Worm (Caenorhabditis elegans): Measurements from ENCODE around the gene fbxa-183.

DNA sequence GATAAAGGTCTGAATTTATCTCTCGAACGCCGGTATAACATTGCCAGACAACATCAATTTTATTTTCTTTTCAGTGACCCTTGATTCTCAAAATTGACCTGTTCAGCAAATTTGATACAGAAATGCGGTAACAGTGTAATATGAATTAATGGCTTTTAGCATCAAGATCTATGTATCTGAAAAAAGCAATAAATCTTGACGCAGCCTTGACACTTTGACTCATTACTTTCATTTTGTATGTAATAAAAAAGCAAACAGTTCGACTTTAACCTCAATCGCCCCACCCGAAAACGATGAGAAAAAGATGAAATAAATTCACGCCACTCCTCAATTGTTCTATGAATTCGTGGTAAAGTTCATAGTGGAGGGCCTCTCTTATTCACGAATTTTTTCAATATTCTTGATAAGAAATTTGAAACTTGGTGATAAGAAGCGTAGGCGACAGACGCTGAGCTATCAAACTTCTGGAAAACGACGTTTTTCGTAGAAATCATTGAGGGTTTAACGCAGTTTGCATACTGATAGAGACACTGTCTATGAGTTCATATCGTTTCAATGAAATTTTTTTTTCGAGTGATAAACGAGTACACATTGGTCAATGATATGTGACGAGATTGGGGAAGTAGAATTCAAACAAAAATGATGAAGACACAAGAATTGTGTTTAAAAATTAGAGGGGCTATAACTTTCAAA is 39.0 kb upstream of the fbxa-183 start:
- TF ChIP-seq aly-2 (tag; optimal IDR thresholded peaks at IDR 0.05) (no peak), nhr-77 (tag; optimal IDR thresholded peaks at IDR 0.05) (no peak), nhr-23 (tag; optimal IDR thresholded peaks at IDR 0.05) (no peak), unc-62 (GFP tag; optimal IDR thresholded peaks at IDR 0.05) (no peak), peb-1 (tag; optimal IDR thresholded peaks at IDR 0.05) (no peak), lin-13 (GFP tag; optimal IDR thresholded peaks at IDR 0.05) (no peak)
